Worm (Caenorhabditis elegans): ENCODE data around the gene H03A11.2.

DNA sequence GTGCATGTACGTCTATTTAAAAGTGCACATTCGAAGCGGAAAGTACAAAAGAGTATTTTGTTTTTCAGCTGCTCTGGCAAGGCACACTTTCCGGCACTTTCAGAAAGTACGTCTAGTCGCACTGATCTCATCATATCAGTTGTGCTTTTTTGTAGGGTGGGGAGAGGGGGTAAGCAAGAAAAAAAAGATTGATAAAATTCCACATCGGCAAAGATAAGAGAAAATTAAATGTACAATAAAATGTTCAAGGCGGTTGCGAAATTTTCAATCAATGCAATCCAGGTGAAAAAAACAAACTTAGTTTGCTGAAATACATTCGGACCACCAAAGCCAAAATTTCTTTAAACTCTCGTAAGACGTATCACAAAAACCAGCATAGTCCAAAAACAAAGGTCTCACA lies 45.8 kb upstream of the H03A11.2 start:
- TF ChIP-seq ces-1 (GFP tag; optimal IDR thresholded peaks at IDR 0.05) (no peak), ceh-82 (tag; optimal IDR thresholded peaks at IDR 0.05) (no peak), ama-1 (optimal IDR thresholded peaks at IDR 0.05) (no peak), isw-1 (GFP tag; IDR thresholded peaks at IDR 0.05) (no peak), egl-27 (tag; optimal IDR thresholded peaks at IDR 0.05) (no peak)

Measured in whole organism, L1 larva.